Fruit fly (Drosophila melanogaster) whole organism, embryonic: Measurements from ENCODE around the gene Vha14-2.
A peak's percentile ranks its signal among the peaks of the same experiment; 100 is the strongest.

Experiments used
- ATbp ChIP-seq: fragments of 200-800 bp; sonication (Bioruptor generic); optimal IDR thresholded peaks from 2 replicates; lab custom pipeline; 2017; ENCODE audit warnings: missing biosample characterization, mild to moderate bottlenecking, missing genetic modification characterization, missing genetic modification reagents
- Adf1 ChIP-seq: fragments of 200-800 bp; sonication (Bioruptor generic); IDR thresholded peaks from 2 replicates; pipeline ENCODE4 v1.3.6; 2022; ENCODE audit warnings: missing biosample characterization, missing genetic modification characterization
- Atf3 ChIP-seq: fragments of 200-800 bp; sonication (Bioruptor generic); optimal IDR thresholded peaks from 3 replicates; lab custom pipeline; 2016; ENCODE audit warnings: missing biosample characterization, missing genetic modification characterization
- CG10274 ChIP-seq: fragments of 200-800 bp; sonication (Bioruptor generic); optimal IDR thresholded peaks from 3 replicates; lab custom pipeline; 2017; ENCODE audit warnings: missing biosample characterization, mild to moderate bottlenecking, missing genetic modification characterization
- CG10543 ChIP-seq: fragments of 200-800 bp; sonication (Bioruptor generic); optimal IDR thresholded peaks from 3 replicates; lab custom pipeline; 2017; ENCODE audit warnings: missing biosample characterization, mild to moderate bottlenecking, missing genetic modification characterization, moderate library complexity
- CG10654 ChIP-seq: fragments of 200-800 bp; sonication (Bioruptor generic); optimal IDR thresholded peaks from 2 replicates; lab custom pipeline; 2016; ENCODE audit warnings: missing biosample characterization, missing genetic modification characterization
- CG11247 ChIP-seq: fragments of 200-800 bp; sonication (Bioruptor generic); IDR thresholded peaks from 2 replicates; pipeline ENCODE4 v1.3.6; 2022; ENCODE audit warnings: missing biosample characterization, missing genetic modification characterization
- CG12236 ChIP-seq: fragments of 200-800 bp; sonication (Bioruptor generic); optimal IDR thresholded peaks from 2 replicates; lab custom pipeline; 2016; ENCODE audit warnings: missing biosample characterization, missing genetic modification characterization
- CG13287 ChIP-seq: fragments of 200-800 bp; sonication (Bioruptor generic); IDR thresholded peaks from 2 replicates; pipeline ENCODE4 v1.3.6; 2022; ENCODE audit warnings: missing biosample characterization, missing genetic modification characterization; ENCODE audit not compliant: partially characterized antibody
- CG14965 ChIP-seq: fragments of 200-800 bp; sonication (Bioruptor generic); optimal IDR thresholded peaks from 2 replicates; lab custom pipeline; 2016; ENCODE audit warnings: missing biosample characterization, missing genetic modification characterization, borderline replicate concordance
- CG17359 ChIP-seq: fragments of 200-800 bp; sonication (Bioruptor generic); optimal IDR thresholded peaks from 3 replicates; lab custom pipeline; 2018; ENCODE audit warnings: missing biosample characterization, mild to moderate bottlenecking, missing genetic modification characterization, moderate library complexity
- CG17802 ChIP-seq: fragments of 200-800 bp; sonication (Bioruptor generic); optimal IDR thresholded peaks from 2 replicates; lab custom pipeline; 2018; ENCODE audit warnings: missing biosample characterization, mild to moderate bottlenecking, missing genetic modification characterization, moderate library complexity
- CG18764 ChIP-seq: fragments of 200-800 bp; sonication (Bioruptor generic); optimal IDR thresholded peaks from 3 replicates; lab custom pipeline; 2016; ENCODE audit warnings: missing biosample characterization, missing genetic modification characterization
- CG30020 ChIP-seq: fragments of 200-800 bp; optimal IDR thresholded peaks from 2 replicates; lab custom pipeline; 2019; ENCODE audit warnings: missing biosample characterization, mild to moderate bottlenecking, missing genetic modification characterization, moderate library complexity
- CG31224 ChIP-seq: fragments of 200-800 bp; sonication (Bioruptor generic); IDR thresholded peaks from 2 replicates; pipeline ENCODE4 v1.3.6; 2022; ENCODE audit warnings: missing biosample characterization, missing genetic modification characterization
- CG33557 ChIP-seq: fragments of 200-800 bp; sonication (Bioruptor generic); optimal IDR thresholded peaks from 2 replicates; lab custom pipeline; 2019; ENCODE audit warnings: missing biosample characterization, mild to moderate bottlenecking, missing genetic modification characterization, moderate library complexity
- CG34376 ChIP-seq: fragments of 200-800 bp; sonication (Bioruptor generic); optimal IDR thresholded peaks from 2 replicates; lab custom pipeline; 2018; ENCODE audit warnings: missing biosample characterization, mild to moderate bottlenecking, missing genetic modification characterization
- CG3726 ChIP-seq: fragments of 200-800 bp; sonication (Bioruptor generic); IDR thresholded peaks from 3 replicates; pipeline ENCODE4, ENCODE4 v1.3.6; 2022; ENCODE audit warnings: missing biosample characterization, missing genetic modification characterization
- CG3847 ChIP-seq: fragments of 200-800 bp; sonication (Bioruptor generic); IDR thresholded peaks from 2 replicates; pipeline ENCODE4 v1.3.6; 2022; ENCODE audit warnings: missing biosample characterization, missing genetic modification characterization
- CG6683 ChIP-seq: fragments of 200-800 bp; sonication (Bioruptor generic); optimal IDR thresholded peaks from 2 replicates; lab custom pipeline; 2017; ENCODE audit warnings: missing biosample characterization, mild to moderate bottlenecking, missing genetic modification characterization, missing genetic modification reagents
- CG7357 ChIP-seq: fragments of 200-800 bp; sonication (Bioruptor generic); IDR thresholded peaks from 3 replicates; pipeline ENCODE4 v1.3.6; 2022; ENCODE audit warnings: missing biosample characterization, missing genetic modification characterization
- CG7987 ChIP-seq: fragments of 200-800 bp; sonication (Bioruptor generic); optimal IDR thresholded peaks from 2 replicates; lab custom pipeline; 2018; ENCODE audit warnings: missing biosample characterization, mild to moderate bottlenecking, missing genetic modification characterization, moderate library complexity
- CG8944 ChIP-seq: fragments of 200-800 bp; sonication (Bioruptor generic); optimal IDR thresholded peaks from 3 replicates; lab custom pipeline; 2016; ENCODE audit warnings: missing biosample characterization, missing genetic modification characterization
- CrebB ChIP-seq: fragments of 200-800 bp; sonication (Bioruptor generic); optimal IDR thresholded peaks from 3 replicates; lab custom pipeline; 2018; ENCODE audit warnings: missing biosample characterization, mild to moderate bottlenecking, missing genetic modification characterization
- Dip2 ChIP-seq: fragments of 200-800 bp; sonication (Bioruptor generic); IDR thresholded peaks from 2 replicates; pipeline ENCODE4 v1.3.6; 2022; ENCODE audit warnings: missing biosample characterization, missing genetic modification characterization
- Ets97D ChIP-seq: fragments of 200-800 bp; sonication (Bioruptor generic); optimal IDR thresholded peaks from 3 replicates; lab custom pipeline; 2016; ENCODE audit warnings: missing biosample characterization, missing genetic modification characterization
- Fer3 ChIP-seq: fragments of 200-800 bp; sonication (Bioruptor generic); optimal IDR thresholded peaks from 2 replicates; lab custom pipeline; 2018; ENCODE audit warnings: missing biosample characterization, mild to moderate bottlenecking, missing genetic modification characterization, moderate library complexity
- Jarid2 ChIP-seq: fragments of 200-800 bp; sonication (Bioruptor generic); optimal IDR thresholded peaks from 3 replicates; lab custom pipeline; 2017; ENCODE audit warnings: mild to moderate bottlenecking, missing biosample characterization, missing genetic modification reagents, missing genetic modification characterization
- Pdp1 ChIP-seq, 2 experiments: fragments of 200-800 bp; sonication (Bioruptor generic); optimal IDR thresholded peaks; 3 replicates each; lab custom pipeline; 2016; ENCODE audit warnings: missing biosample characterization in 2 of 2, missing genetic modification characterization in 2 of 2, mild to moderate bottlenecking in 1 of 2, moderate library complexity in 1 of 2
- Six4 ChIP-seq: fragments of 200-800 bp; sonication (Bioruptor generic); optimal IDR thresholded peaks from 2 replicates; lab custom pipeline; 2016; ENCODE audit warnings: missing biosample characterization, missing genetic modification characterization
- TFAM ChIP-seq: fragments of 200-800 bp; sonication (Bioruptor generic); optimal IDR thresholded peaks from 2 replicates; lab custom pipeline; 2017; ENCODE audit warnings: missing biosample characterization, missing genetic modification characterization, inconsistent platforms
- Trl ChIP-seq, 3 experiments: fragments of >200 bp in 2 of 3; fragments of 200-800 bp in 1 of 3; sonication (Bioruptor generic) in 1 of 3; optimal IDR thresholded peaks; 2 replicates in 1 of 3; 3 replicates in 2 of 3; lab custom pipeline; 2016 to 2017; ENCODE audit warnings: missing biosample characterization in 1 of 3, missing genetic modification characterization in 1 of 3
- al ChIP-seq: fragments of 200-800 bp; sonication (Bioruptor generic); IDR thresholded peaks from 2 replicates; pipeline ENCODE4 v1.3.6; 2022; ENCODE audit warnings: missing biosample characterization, missing genetic modification characterization
- chinmo ChIP-seq: fragments of 200-800 bp; sonication (Bioruptor generic); IDR thresholded peaks from 4 replicates; pipeline ENCODE4 v1.3.6; 2022; ENCODE audit warnings: missing biosample characterization, missing genetic modification characterization; ENCODE audit not compliant: partially characterized antibody
- croc ChIP-seq: fragments of 200-800 bp; sonication (Bioruptor generic); conservative IDR thresholded peaks from 3 replicates; pipeline ENCODE4 v1.3.6; 2022; ENCODE audit warnings: missing biosample characterization, missing genetic modification characterization
- dmrt11E ChIP-seq: fragments of 200-800 bp; sonication (Bioruptor generic); optimal IDR thresholded peaks from 3 replicates; lab custom pipeline; 2018; ENCODE audit warnings: missing biosample characterization, mild to moderate bottlenecking, missing genetic modification characterization, moderate library complexity
- fd3F ChIP-seq: fragments of 200-800 bp; sonication (Bioruptor generic); optimal IDR thresholded peaks from 2 replicates; lab custom pipeline; 2018; ENCODE audit warnings: missing biosample characterization, mild to moderate bottlenecking, missing genetic modification characterization, moderate library complexity
- h ChIP-seq: fragments of >200 bp; optimal IDR thresholded peaks from 2 replicates; lab custom pipeline; 2017
- inv ChIP-seq: fragments of 200-800 bp; sonication (Bioruptor generic); IDR thresholded peaks from 2 replicates; pipeline ENCODE4 v1.3.6; 2022; ENCODE audit warnings: missing biosample characterization, missing genetic modification characterization; ENCODE audit not compliant: partially characterized antibody
- lab ChIP-seq: fragments of 200-800 bp; sonication (Bioruptor generic); optimal IDR thresholded peaks from 3 replicates; lab custom pipeline; 2017; ENCODE audit warnings: missing biosample characterization, missing genetic modification characterization, mild to moderate bottlenecking, moderate library complexity, missing genetic modification reagents
- sens ChIP-seq: fragments of 200-800 bp; sonication (Bioruptor generic); peaks from one replicate; lab custom pipeline; 2016; ENCODE audit warnings: missing biosample characterization, missing genetic modification characterization
- so ChIP-seq: fragments of 200-800 bp; sonication (Bioruptor generic); IDR thresholded peaks from 3 replicates; pipeline ENCODE4 v1.3.6; 2022; ENCODE audit warnings: missing biosample characterization, missing genetic modification characterization
- stwl ChIP-seq: fragments of 200-800 bp; sonication (Bioruptor generic); optimal IDR thresholded peaks from 3 replicates; lab custom pipeline; 2018; ENCODE audit warnings: missing biosample characterization, mild to moderate bottlenecking, missing genetic modification characterization, moderate library complexity
- tin ChIP-seq: fragments of 200-800 bp; sonication (Bioruptor generic); optimal IDR thresholded peaks from 3 replicates; lab custom pipeline; 2016; ENCODE audit warnings: missing biosample characterization, missing genetic modification characterization
- trem ChIP-seq: fragments of 200-800 bp; optimal IDR thresholded peaks from 3 replicates; lab custom pipeline; 2019; ENCODE audit warnings: missing biosample characterization, mild to moderate bottlenecking, missing genetic modification characterization, moderate library complexity
- trh ChIP-seq: fragments of 200-800 bp; sonication (Bioruptor generic); optimal IDR thresholded peaks from 2 replicates; lab custom pipeline; 2016; ENCODE audit warnings: missing biosample characterization, missing genetic modification characterization
- wor ChIP-seq: fragments of 200-800 bp; sonication (Bioruptor generic); IDR thresholded peaks from 2 replicates; pipeline ENCODE4 v1.3.6; 2022; ENCODE audit warnings: missing biosample characterization, missing genetic modification characterization
- yki ChIP-seq: fragments of >200 bp; optimal IDR thresholded peaks from 3 replicates; lab custom pipeline; 2018
- zen2 ChIP-seq: fragments of 200-800 bp; sonication (Bioruptor generic); IDR thresholded peaks from 3 replicates; pipeline ENCODE4 v1.3.6; 2022; ENCODE audit warnings: missing biosample characterization, missing genetic modification characterization; ENCODE audit not compliant: partially characterized antibody

Gene Vha14-2

dm6 chr3R:6112252-6112995, 10.0 kb upstream of the Vha14-2 start, which contains the start of gene Obp83g (continued):
- TF ChIP-seq Ets97D (GFP tag; lab: Kevin White, UChicago): no peak
- no peak for TF ChIP-seq h
- peak; percentile 31 for TF ChIP-seq Fer3 (tag; lab: Kevin White, UChicago)
- no peak for TF ChIP-seq CG33557 (GFP tag; lab: Kevin White, UChicago)
- peak; percentile 31 for TF ChIP-seq CG10274
- TF ChIP-seq CG7987 (GFP tag; lab: Kevin White, UChicago): no peak
- no peak for TF ChIP-seq CG13287 (GFP tag; lab: Robert Waterston, UW)
- TF ChIP-seq Dip2: no peak
- TF ChIP-seq croc (GFP tag; lab: Robert Waterston, UW): no peak; the same call in 2 of the 3 replicates
- no peak for TF ChIP-seq TFAM
- no peak for TF ChIP-seq CG3847
- TF ChIP-seq yki (lab: Kevin White, UChicago): no peak
- peak; percentile 65 for TF ChIP-seq lab
- TF ChIP-seq CG10543: peak; percentile 51
- no peak for TF ChIP-seq Atf3 (GFP tag; lab: Kevin White, UChicago)
- TF ChIP-seq trh (GFP tag; lab: Kevin White, UChicago): no peak
- no peak for TF ChIP-seq Six4 (GFP tag; lab: Kevin White, UChicago)
- TF ChIP-seq chinmo: peak; percentile 79; the same call in 2 of the 4 replicates
- TF ChIP-seq CG34376: no peak
- TF ChIP-seq wor (GFP tag; lab: Robert Waterston, UW): peak; percentile 18; the same call in 1 of the 2 replicates
- no peak for TF ChIP-seq inv (GFP tag; lab: Robert Waterston, UW)
- TF ChIP-seq CG31224: peak; percentile 42; the same call in 1 of the 2 replicates
- no peak for TF ChIP-seq CG17802 (tag; lab: Kevin White, UChicago)
- TF ChIP-seq Adf1 (GFP tag; lab: Robert Waterston, UW): peak; percentile 67
- 0 out of 3 replicates have a peak, but pooled peaks have one; percentile 30 for TF ChIP-seq zen2 (GFP tag; lab: Robert Waterston, UW)
- peak; percentile 44 for TF ChIP-seq al (GFP tag; lab: Robert Waterston, UW)
- no peak for TF ChIP-seq CG3726 (GFP tag; lab: Robert Waterston, UW)
- TF ChIP-seq sens (GFP tag; lab: Kevin White, UChicago): peak; percentile 88
- no peak for TF ChIP-seq stwl (tag; lab: Kevin White, UChicago)
- TF ChIP-seq Trl (optimal IDR thresholded peaks at IDR 0.05; lab: Kevin White, UChicago): no peak
- TF ChIP-seq Trl (GFP tag; optimal IDR thresholded peaks at IDR 0.05; lab: Kevin White, UChicago): no peak
- no peak for TF ChIP-seq dmrt11E (tag; lab: Kevin White, UChicago)
- TF ChIP-seq CG17359 (tag; lab: Kevin White, UChicago): peak; percentile 49
- TF ChIP-seq Pdp1 (GFP tag; optimal IDR thresholded peaks at IDR 0.05; lab: Kevin White, UChicago): peak; percentile 24 to 93
- no peak for TF ChIP-seq CG10654
- TF ChIP-seq CG7357 (GFP tag; lab: Robert Waterston, UW): no peak
- peak; percentile 29 for TF ChIP-seq ATbp
- TF ChIP-seq CG8944 (GFP tag; lab: Kevin White, UChicago): no peak
- TF ChIP-seq CG12236 (GFP tag; lab: Kevin White, UChicago): no peak
- TF ChIP-seq Jarid2 (GFP tag; lab: Kevin White, UChicago): no peak
- TF ChIP-seq tin (GFP tag; lab: Kevin White, UChicago): peak; percentile 25
- no peak for TF ChIP-seq CrebB (tag; lab: Kevin White, UChicago)
- TF ChIP-seq CG18764 (GFP tag; lab: Kevin White, UChicago): no peak
- no peak for TF ChIP-seq CG6683
- TF ChIP-seq fd3F: peak; percentile 6
- no peak for TF ChIP-seq so
- TF ChIP-seq CG14965 (GFP tag; lab: Kevin White, UChicago): no peak
- no peak for TF ChIP-seq CG30020
- no peak; the same call in 1 of the 2 replicates for TF ChIP-seq CG11247 (GFP tag; lab: Robert Waterston, UW)
- TF ChIP-seq trem (tag; lab: Kevin White, UChicago): no peak
